Worm (Caenorhabditis elegans) whole organism, mixed stage, embryonic: ENCODE results near the gene rgs-5.

Experiments used
- blmp-1 ChIP-seq: fragments of 150-350 bp; optimal IDR thresholded peaks from 2 replicates; lab custom pipeline; 2014; ENCODE audit warnings: missing biosample characterization, missing genetic modification characterization
- ceh-39 ChIP-seq: fragments of 150-350 bp; optimal IDR thresholded peaks from 2 replicates; lab custom pipeline; 2014; ENCODE audit warnings: missing biosample characterization, missing genetic modification characterization
- drap-1 ChIP-seq: fragments of 200-800 bp; sonication (Bioruptor generic); optimal IDR thresholded peaks from 3 replicates; lab custom pipeline; 2018; ENCODE audit warnings: mild to moderate bottlenecking, missing genetic modification characterization, missing compliant biosample characterization
- lin-13 ChIP-seq: fragments of 150-350 bp; optimal IDR thresholded peaks from 2 replicates; lab custom pipeline; 2014; ENCODE audit warnings: missing biosample characterization, missing genetic modification characterization
- lsy-2 ChIP-seq: fragments of 150-350 bp; optimal IDR thresholded peaks from 2 replicates; lab custom pipeline; 2014; ENCODE audit warnings: missing biosample characterization, missing genetic modification characterization
- nhr-12 ChIP-seq: fragments of 150-350 bp; optimal IDR thresholded peaks from 2 replicates; lab custom pipeline; 2014; ENCODE audit warnings: missing biosample characterization, missing genetic modification characterization
- nhr-28 ChIP-seq: fragments of 150-350 bp; optimal IDR thresholded peaks from 2 replicates; lab custom pipeline; 2014; ENCODE audit warnings: missing biosample characterization, missing genetic modification characterization
- pha-4 ChIP-seq: fragments of 150-350 bp; optimal IDR thresholded peaks from 2 replicates; lab custom pipeline; 2018; ENCODE audit warnings: missing biosample characterization, missing genetic modification reagents, missing genetic modification characterization
- snpc-4 ChIP-seq: fragments of 150-350 bp; optimal IDR thresholded peaks from 2 replicates; lab custom pipeline; 2014; ENCODE audit warnings: missing biosample characterization, missing genetic modification characterization
- unc-39 ChIP-seq: fragments of 150-350 bp; optimal IDR thresholded peaks from 2 replicates; lab custom pipeline; 2014; ENCODE audit warnings: missing biosample characterization, missing genetic modification characterization
- unc-62 ChIP-seq: fragments of 150-350 bp; optimal IDR thresholded peaks from 2 replicates; lab custom pipeline; 2014; ENCODE audit warnings: missing biosample characterization, missing genetic modification reagents, missing genetic modification characterization
- ztf-11 ChIP-seq: fragments of 150-350 bp; optimal IDR thresholded peaks from 2 replicates; lab custom pipeline; 2014; ENCODE audit warnings: missing biosample characterization, missing genetic modification characterization

ce11 chrIII:5653692-5654105, 44.7 kb upstream of the rgs-5 start:
- TF ChIP-seq pha-4 (no peak), drap-1 (GFP tag; lab: Kevin White, UChicago) (no peak), ceh-39 (tag; lab: Kevin White, UChicago) (no peak), lsy-2 (tag; lab: Kevin White, UChicago) (no peak), snpc-4 (no peak), nhr-12 (tag; lab: Kevin White, UChicago) (no peak), nhr-28 (tag; lab: Kevin White, UChicago) (no peak), ztf-11 (tag; lab: Kevin White, UChicago) (no peak), unc-39 (tag; lab: Kevin White, UChicago) (no peak), lin-13 (tag; lab: Kevin White, UChicago) (no peak), unc-62 (GFP tag; lab: Kevin White, UChicago) (no peak), blmp-1 (tag; lab: Kevin White, UChicago) (no peak)
